Fruit fly (Drosophila melanogaster) ovary, adult (tissue): ENCODE results near the gene Mgat2.

Experiments used
- CG17801 ChIP-seq: fragments of 200-800 bp; optimal IDR thresholded peaks from 2 replicates; lab custom pipeline; 2019; ENCODE audit warnings: missing biosample characterization, mild to moderate bottlenecking, missing genetic modification characterization, moderate library complexity; ENCODE audit not compliant: partially characterized antibody

The Mgat2 gene

dm6 chr3R:30021559-30022451, at the start of gene Mgat2:
Mgat2 (minus strand) TSS chr3R:30022221.
- TF ChIP-seq CG17801 (GFP tag; lab: Kevin White, UChicago) = peak; percentile 36

DNA sequence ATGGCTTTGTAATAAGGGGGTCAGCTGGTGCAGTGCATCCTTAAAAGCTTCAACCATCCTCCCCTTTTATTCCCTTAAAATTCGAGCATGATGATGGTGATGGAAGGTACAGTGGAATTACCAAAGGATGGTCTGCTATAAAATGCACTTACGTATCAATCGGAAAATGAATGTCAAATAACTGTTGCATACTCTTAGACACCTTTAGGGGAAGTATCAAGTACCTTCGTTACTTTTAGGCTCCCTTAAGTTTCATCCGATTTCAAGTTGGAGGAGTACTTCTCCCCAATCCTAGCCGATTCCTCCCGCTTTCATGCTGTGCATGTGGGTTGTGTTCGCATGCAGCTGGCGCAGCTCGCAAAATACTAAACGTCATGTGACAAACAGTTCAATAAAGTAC, 48.2 kb upstream of the Mgat2 start:
- no peak for TF ChIP-seq CG17801 (GFP tag; lab: Kevin White, UChicago)

DNA sequence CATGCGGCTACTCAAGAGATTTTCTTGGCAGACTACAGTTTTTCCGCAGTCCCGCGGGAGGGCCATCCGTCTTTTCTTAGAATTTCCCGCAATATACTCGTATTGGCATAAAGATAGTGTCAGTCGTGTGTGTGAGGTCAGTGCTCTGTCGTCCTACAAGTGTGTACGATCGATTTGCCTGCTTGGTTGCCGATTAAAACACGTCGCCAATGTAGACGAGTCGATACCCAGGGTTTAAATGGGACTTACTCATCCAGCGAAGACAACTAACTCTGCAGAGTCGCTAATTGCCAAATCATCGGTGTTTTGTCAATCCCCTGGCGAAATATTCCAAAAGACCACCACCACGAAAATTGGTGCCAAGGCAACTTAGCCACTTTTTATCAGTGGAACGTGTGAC, 44.0 kb upstream of the Mgat2 start:
- TF ChIP-seq CG17801 (GFP tag; lab: Kevin White, UChicago) = no peak

DNA sequence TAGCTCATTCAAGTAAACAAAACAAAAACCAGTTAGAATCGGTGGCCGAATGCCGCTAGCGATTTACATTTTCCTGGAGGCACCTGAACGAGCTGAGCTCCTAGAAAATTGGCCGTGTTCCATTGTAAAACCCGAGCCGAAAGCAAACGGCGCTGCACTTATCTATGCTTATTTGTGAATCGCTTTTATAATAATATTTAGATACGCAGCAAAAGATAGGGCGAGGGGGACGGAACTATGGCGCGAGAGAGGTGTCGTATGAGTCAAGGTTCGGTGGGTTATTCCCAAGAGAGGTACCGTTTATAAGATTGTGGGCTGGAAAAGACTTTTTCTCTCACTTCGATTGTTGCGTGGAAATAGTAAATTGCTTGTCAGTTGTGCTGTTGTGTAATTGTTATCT, 41.7 kb upstream of the Mgat2 start:
- no peak for TF ChIP-seq CG17801 (GFP tag; lab: Kevin White, UChicago)

DNA sequence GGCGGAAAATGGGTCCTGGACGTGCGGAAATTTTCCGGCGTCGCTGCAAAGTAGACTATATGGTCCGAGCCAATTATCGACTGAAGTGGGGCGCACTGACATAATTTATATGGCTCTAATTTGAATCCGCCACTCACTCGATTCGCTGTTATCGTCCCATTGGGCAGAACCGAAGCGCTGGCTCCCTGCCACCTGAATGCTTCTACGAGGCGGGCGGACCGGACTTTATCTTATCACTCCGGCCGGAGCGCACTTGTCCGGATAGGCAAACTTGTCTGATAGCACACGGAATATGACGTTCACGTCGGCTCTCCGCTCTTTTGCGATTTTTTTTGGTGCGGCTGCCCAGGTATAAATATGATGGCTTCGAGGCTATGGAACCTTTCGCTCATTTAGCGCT, 40.5 kb upstream of the Mgat2 start:
- no peak for TF ChIP-seq CG17801 (GFP tag; lab: Kevin White, UChicago)

- TF ChIP-seq CG17801 (GFP tag; lab: Kevin White, UChicago) = no peak
These were observed 40.0 kb upstream of the Mgat2 start for dm6 chr3R:30061980-30062379.

- peak; percentile 13 for TF ChIP-seq CG17801 (GFP tag; lab: Kevin White, UChicago)
These were observed 39.1 kb upstream of the Mgat2 start for dm6 chr3R:30061154-30061482.

DNA sequence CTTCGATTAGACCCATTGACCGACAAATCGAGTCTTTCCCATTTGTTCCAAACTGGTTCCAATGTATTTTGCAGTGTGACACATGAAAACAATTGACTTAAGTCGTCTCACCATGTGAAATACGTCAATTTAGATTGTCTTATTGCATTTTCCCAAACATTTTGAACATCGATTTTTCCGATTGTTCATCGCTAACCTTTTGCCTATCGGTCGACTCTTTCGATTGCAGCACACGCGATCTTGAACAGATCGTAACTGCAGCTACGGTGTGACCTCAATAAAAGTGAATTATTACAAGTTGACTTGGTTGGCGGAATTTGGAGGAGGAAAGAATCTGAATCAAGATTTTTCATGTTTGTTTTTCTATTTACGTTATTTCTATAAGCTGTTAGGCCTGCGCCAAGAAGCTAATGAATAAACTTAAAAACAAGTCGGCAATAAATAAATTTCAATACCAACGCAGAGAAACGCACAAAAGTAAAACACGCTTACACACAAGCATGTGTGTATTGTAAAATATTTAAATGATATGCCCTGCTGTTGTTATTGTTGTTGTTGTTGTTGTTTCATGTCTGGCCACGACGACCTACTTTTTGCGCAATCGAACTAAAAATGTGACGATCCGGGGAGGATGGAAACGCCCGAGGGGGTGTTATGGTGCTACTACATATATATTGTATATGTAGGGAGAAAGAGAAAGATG, 38.6 kb upstream of the Mgat2 start:
- no peak for TF ChIP-seq CG17801 (GFP tag; lab: Kevin White, UChicago)

DNA sequence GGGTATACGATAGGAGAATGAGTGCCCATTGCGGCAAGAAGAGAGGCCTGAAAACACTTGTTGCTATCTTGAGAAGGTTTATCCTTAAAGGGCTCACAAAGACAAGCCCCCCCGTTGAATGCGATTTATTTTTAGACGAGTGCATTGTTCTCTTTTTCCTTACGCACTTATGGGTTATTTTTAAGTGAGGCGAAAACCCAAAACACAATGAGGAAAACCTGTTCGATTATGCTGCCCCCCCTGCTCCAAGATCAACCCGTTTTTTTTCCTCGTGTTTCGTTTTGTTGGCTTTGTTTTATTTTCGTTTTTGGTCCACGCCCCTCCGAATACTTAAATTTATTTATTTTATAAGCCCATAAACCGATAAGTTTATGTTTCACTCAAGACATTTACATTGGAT, 37.9 kb upstream of the Mgat2 start:
- no peak for TF ChIP-seq CG17801 (GFP tag; lab: Kevin White, UChicago)

DNA sequence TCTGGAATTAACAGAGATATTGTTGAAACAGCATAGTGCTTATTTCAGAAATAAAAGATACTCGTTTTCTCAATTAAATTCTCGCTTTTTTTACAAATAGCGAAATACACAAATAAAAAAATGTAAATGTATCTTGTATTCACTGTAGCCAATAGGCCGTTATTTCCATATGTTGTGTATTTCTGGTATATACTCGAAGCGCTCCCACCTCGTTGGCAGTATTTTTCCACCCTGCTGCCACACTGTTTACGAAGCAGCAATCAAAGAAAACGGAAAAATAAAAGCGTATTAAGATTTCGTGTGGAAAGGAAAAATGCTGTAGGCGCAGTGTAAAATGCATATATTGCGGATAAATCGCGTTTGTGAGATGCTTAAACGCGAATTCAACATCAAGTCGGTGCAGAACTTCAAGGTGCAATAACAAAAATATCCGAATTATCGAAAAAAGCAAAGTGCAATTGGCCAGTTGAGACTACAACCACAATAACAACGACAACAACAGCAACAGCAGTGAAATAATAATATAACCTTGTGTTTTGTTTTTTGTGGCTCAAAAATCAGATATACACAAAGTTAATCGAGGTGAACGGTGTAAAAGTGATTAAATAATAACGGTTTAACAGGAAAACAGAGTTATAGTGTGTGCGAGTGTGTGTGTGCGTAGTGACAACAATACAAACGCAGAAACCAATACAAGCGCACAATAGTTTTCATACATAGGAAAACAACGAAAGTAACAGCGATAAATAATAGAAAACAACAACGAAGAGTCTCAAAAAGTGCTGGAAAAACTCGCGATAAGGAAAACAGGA, 36.2 kb upstream of the Mgat2 start, which contains the start of gene sima:
sima (plus strand) TSS at position 255 of the 812 bp plus-strand sequence.
- TF ChIP-seq CG17801 (GFP tag; lab: Kevin White, UChicago) = peak; percentile 12

dm6 chr3R:30056592-30057135, 34.6 kb upstream of the Mgat2 start, which contains the start of the genes CG7950 and Rpp14a:
CG7950 (plus strand) TSS chr3R:30056859.
Rpp14a (plus strand) TSS chr3R:30056859.
- TF ChIP-seq CG17801 (GFP tag; lab: Kevin White, UChicago) = peak; percentile 90

dm6 chr3R:30055915-30056544, 34.0 kb upstream of the Mgat2 start, which contains the start of the genes Rpp14b and spn-A:
Rpp14b (plus strand) TSS chr3R:30055957.
spn-A (minus strand) TSS chr3R:30056037.
- peak; percentile 8 for TF ChIP-seq CG17801 (GFP tag; lab: Kevin White, UChicago)

- peak; percentile 41 for TF ChIP-seq CG17801 (GFP tag; lab: Kevin White, UChicago)
These were observed 30.5 kb upstream of the Mgat2 start, which contains the start of gene Jasper for dm6 chr3R:30052455-30053046. Jasper (plus strand) TSS chr3R:30052514.
